Fruit fly (Drosophila melanogaster) whole organism: Measurements from ENCODE around the gene eff.

ENCODE experiments used
- CG8478 ChIP-seq: fragments of >200 bp; optimal IDR thresholded peaks from 2 replicates; lab custom pipeline; 2018; ENCODE audit warnings: inconsistent platforms
- Dll ChIP-seq: fragments of >200 bp; optimal IDR thresholded peaks from 2 replicates; lab custom pipeline; 2017
- usp ChIP-seq: fragments of >200 bp; optimal IDR thresholded peaks from 2 replicates; lab custom pipeline; 2017; ENCODE audit warnings: missing biosample characterization, missing genetic modification characterization, mixed read lengths

DNA sequence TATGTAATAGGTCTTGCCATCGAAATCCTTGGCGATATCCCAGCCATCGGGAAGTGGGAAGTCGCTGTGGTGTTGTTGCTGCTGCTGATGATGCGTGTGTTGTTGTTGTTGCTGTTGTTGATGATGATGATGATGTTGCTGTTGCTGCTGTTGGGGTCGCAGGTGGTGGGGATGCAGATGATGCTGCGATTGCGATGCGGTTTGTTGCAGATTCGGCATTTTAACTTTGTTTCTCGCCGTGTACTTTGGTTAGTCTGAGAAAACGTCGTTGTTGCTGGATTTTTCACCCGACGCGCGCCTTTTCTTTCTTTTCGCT lies 17.8 kb downstream of the eff start:
- TF ChIP-seq usp, result no peak
- TF ChIP-seq Dll (lab: Kevin White, UChicago), result no peak
- no peak for TF ChIP-seq CG8478
